Worm (Caenorhabditis elegans): ENCODE results near the gene aass-1.

aass-1 gene

ce11 chrIV:275146-275545 lies 30.2 kb downstream of the aass-1 start:
- TF ChIP-seq F13H6.1 (tag; optimal IDR thresholded peaks at IDR 0.05): no peak
- no peak for TF ChIP-seq lin-39 (tag; optimal IDR thresholded peaks at IDR 0.05)
- TF ChIP-seq lsy-2 (tag; optimal IDR thresholded peaks at IDR 0.05): peak in 1 of 2 experiments; percentile 11
- TF ChIP-seq gmeb-1 (tag; optimal IDR thresholded peaks at IDR 0.05): peak; percentile 46
- peak; percentile 17 for TF ChIP-seq sma-9 (GFP tag; optimal IDR thresholded peaks at IDR 0.05)
- TF ChIP-seq sma-9 (tag; optimal IDR thresholded peaks at IDR 0.05): no peak
- TF ChIP-seq ceh-16 (tag; optimal IDR thresholded peaks at IDR 0.05): no peak
- no peak for TF ChIP-seq nhr-12 (tag; optimal IDR thresholded peaks at IDR 0.05)

- TF ChIP-seq sem-4 (tag; optimal IDR thresholded peaks at IDR 0.05): no peak
- no peak for TF ChIP-seq crh-2 (tag; optimal IDR thresholded peaks at IDR 0.05)
- no peak for TF ChIP-seq lin-39 (tag; optimal IDR thresholded peaks at IDR 0.05)
- TF ChIP-seq skn-1 (tag; optimal IDR thresholded peaks at IDR 0.05): no peak
Measured at ce11 chrIV:278284-278683, 33.3 kb downstream of the aass-1 start.

- no peak for TF ChIP-seq gmeb-1 (tag; optimal IDR thresholded peaks at IDR 0.05)
- TF ChIP-seq nhr-129 (tag; optimal IDR thresholded peaks at IDR 0.05): no peak
- TF ChIP-seq C34F6.9 (tag; optimal IDR thresholded peaks at IDR 0.05): peak; percentile 29
- TF ChIP-seq crh-2 (tag; optimal IDR thresholded peaks at IDR 0.05): peak; percentile 67
- no peak for TF ChIP-seq ZK546.5 (tag; optimal IDR thresholded peaks at IDR 0.05)
- no peak for TF ChIP-seq aly-2 (tag; optimal IDR thresholded peaks at IDR 0.05)
- peak; percentile 15 for TF ChIP-seq sma-9 (GFP tag; optimal IDR thresholded peaks at IDR 0.05)
- TF ChIP-seq sma-9 (tag; optimal IDR thresholded peaks at IDR 0.05): no peak
- no peak for TF ChIP-seq ama-1 (optimal IDR thresholded peaks at IDR 0.05)
Measured at ce11 chrIV:282008-282407, 37.1 kb downstream of the aass-1 start.

ce11 chrIV:283347-283746 lies 38.4 kb downstream of the aass-1 start, which contains the start of gene best-19:
best-19 (plus strand) TSS chrIV:283647.
- TF ChIP-seq nhr-77 (tag; optimal IDR thresholded peaks at IDR 0.05): no peak
- TF ChIP-seq unc-39 (tag; optimal IDR thresholded peaks at IDR 0.05): no peak
- TF ChIP-seq nhr-23 (tag; optimal IDR thresholded peaks at IDR 0.05): no peak

DNA sequence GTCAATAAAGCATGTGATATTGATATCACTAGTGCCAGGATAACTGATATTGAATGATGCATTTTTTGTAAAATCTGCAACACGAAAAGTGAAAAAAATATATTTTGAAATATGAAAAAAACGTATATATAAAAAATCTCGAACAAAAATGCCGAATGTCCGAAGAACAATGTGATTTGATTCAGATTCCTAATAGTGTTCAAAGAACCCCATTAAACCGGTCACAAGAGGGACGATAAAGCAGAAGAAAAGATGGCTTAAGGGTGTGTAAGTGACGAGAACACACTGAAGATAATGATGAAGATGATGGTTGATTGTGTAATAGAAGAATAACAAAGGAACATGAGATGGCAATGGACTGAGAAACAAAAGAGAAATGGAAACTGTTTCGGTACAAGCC lies 43.1 kb downstream of the aass-1 start, which contains the start of gene T21D12.14:
T21D12.14 (minus strand) TSS at position 101 of the 400 bp plus-strand sequence.
- no peak for TF ChIP-seq Y55F3AM.14 (GFP tag; optimal IDR thresholded peaks at IDR 0.05)
- no peak for TF ChIP-seq lin-39 (tag; optimal IDR thresholded peaks at IDR 0.05)
- no peak for TF ChIP-seq aly-2 (tag; optimal IDR thresholded peaks at IDR 0.05)
- no peak for TF ChIP-seq mab-5 (tag; optimal IDR thresholded peaks at IDR 0.05)

ce11 chrIV:290387-290786 lies 45.4 kb downstream of the aass-1 start:
- TF ChIP-seq sem-4 (tag; optimal IDR thresholded peaks at IDR 0.05): no peak
- no peak for TF ChIP-seq lin-13 (GFP tag; optimal IDR thresholded peaks at IDR 0.05)
- no peak for TF ChIP-seq gmeb-1 (tag; optimal IDR thresholded peaks at IDR 0.05)
- no peak for TF ChIP-seq skn-1 (tag; optimal IDR thresholded peaks at IDR 0.05)
- no peak for TF ChIP-seq nhr-25 (tag; optimal IDR thresholded peaks at IDR 0.05)

- TF ChIP-seq egl-27 (tag; optimal IDR thresholded peaks at IDR 0.05) (no peak), skn-1 (tag; optimal IDR thresholded peaks at IDR 0.05) (no peak), nhr-237 (tag; optimal IDR thresholded peaks at IDR 0.05) (no peak), nhr-25 (tag; optimal IDR thresholded peaks at IDR 0.05) (no peak), lin-39 (tag; optimal IDR thresholded peaks at IDR 0.05) (no peak), nhr-6 (tag; optimal IDR thresholded peaks at IDR 0.05) (no peak), nhr-12 (tag; optimal IDR thresholded peaks at IDR 0.05) (no peak)
Measured at ce11 chrIV:291356-291755, 46.4 kb downstream of the aass-1 start, which contains the start of gene T21D12.7. T21D12.7 (minus strand) TSS chrIV:291456.

ce11 chrIV:291851-292367 lies 47.0 kb downstream of the aass-1 start:
- TF ChIP-seq unc-55 (GFP tag; optimal IDR thresholded peaks at IDR 0.05) (no peak), nhr-12 (tag; optimal IDR thresholded peaks at IDR 0.05) (no peak), skn-1 (tag; optimal IDR thresholded peaks at IDR 0.05) (peak; percentile 87), sma-3 (GFP tag; optimal IDR thresholded peaks at IDR 0.05) (peak; percentile 56), blmp-1 (tag; optimal IDR thresholded peaks at IDR 0.05; ENCODE audit: insufficient read depth) (peak; percentile 18), sma-9 (GFP tag; optimal IDR thresholded peaks at IDR 0.05) (peak; percentile 50), sma-9 (tag; optimal IDR thresholded peaks at IDR 0.05) (no peak), crh-2 (tag; optimal IDR thresholded peaks at IDR 0.05) (peak; percentile 90), gmeb-1 (tag; optimal IDR thresholded peaks at IDR 0.05) (peak; percentile 67), Y55F3AM.14 (GFP tag; optimal IDR thresholded peaks at IDR 0.05) (peak; percentile 47), ama-1 (optimal IDR thresholded peaks at IDR 0.05) (peak; percentile 13), lsy-2 (tag; optimal IDR thresholded peaks at IDR 0.05) (peak in 1 of 2 experiments; percentile 43), egl-27 (tag; optimal IDR thresholded peaks at IDR 0.05) (no peak), lin-13 (GFP tag; optimal IDR thresholded peaks at IDR 0.05) (no peak), nhr-21 (tag; optimal IDR thresholded peaks at IDR 0.05) (peak; percentile 3), fos-1 (tag; optimal IDR thresholded peaks at IDR 0.05) (peak; percentile 80), F13H6.1 (tag; optimal IDR thresholded peaks at IDR 0.05) (peak; percentile 6)

All from whole organism, L2 larva.